Worm (Caenorhabditis elegans) whole organism, L4/young adult: ENCODE measurements around the gene F28A10.8.

Experiments
- dao-5 ChIP-seq: sonication (generic microtip); optimal IDR thresholded peaks from 2 replicates; lab custom pipeline; 2016; ENCODE audit warnings: missing genotype, missing genetic modification characterization, moderate library complexity, missing compliant biosample characterization
- him-1 ChIP-seq: sonication (generic microtip); optimal IDR thresholded peaks from 2 replicates; lab custom pipeline; 2016; ENCODE audit warnings: missing genotype, missing genetic modification reagents, missing genetic modification characterization, missing compliant biosample characterization

- no peak for TF ChIP-seq him-1
- no peak for TF ChIP-seq dao-5 (tag; lab: Kevin White, UChicago)
Observed at ce11 chrII:880666-881226, 42.4 kb upstream of the F28A10.8 start.
